Worm (Caenorhabditis elegans) whole organism, late embryonic: Measurements from ENCODE around the gene F49C5.10.

Experiments used
- dve-1 ChIP-seq: sonication (generic microtip); optimal IDR thresholded peaks from 2 replicates; lab custom pipeline; 2017; ENCODE audit warnings: antibody characterized with exemption, mild to moderate bottlenecking, missing genetic modification characterization, missing compliant biosample characterization
- eyg-1 ChIP-seq: sonication (generic microtip); optimal IDR thresholded peaks from 2 replicates; lab custom pipeline; 2016; ENCODE audit warnings: missing genotype, missing genetic modification characterization, missing compliant biosample characterization
- nfya-1 ChIP-seq: sonication (generic microtip); optimal IDR thresholded peaks from 2 replicates; lab custom pipeline; 2017; ENCODE audit warnings: missing genetic modification characterization, mild to moderate bottlenecking, missing compliant biosample characterization, antibody characterized with exemption, moderate library complexity
- nhr-232 ChIP-seq: sonication (generic microtip); optimal IDR thresholded peaks from 2 replicates; lab custom pipeline; 2016; ENCODE audit warnings: missing genetic modification characterization, missing compliant biosample characterization
- pha-4 ChIP-seq: fragments of 150-350 bp; optimal IDR thresholded peaks from 2 replicates; lab custom pipeline; 2018; ENCODE audit warnings: missing biosample characterization, missing genetic modification reagents, missing genetic modification characterization
- pqm-1 ChIP-seq: sonication (generic microtip); optimal IDR thresholded peaks from 2 replicates; lab custom pipeline; 2016; ENCODE audit warnings: missing genetic modification characterization, missing compliant biosample characterization
- pros-1 ChIP-seq: fragments of 150-350 bp; optimal IDR thresholded peaks from 2 replicates; lab custom pipeline; 2014; ENCODE audit warnings: missing biosample characterization, missing genetic modification reagents, missing genetic modification characterization
- sox-4 ChIP-seq: sonication (generic microtip); optimal IDR thresholded peaks from 2 replicates; lab custom pipeline; 2017; ENCODE audit warnings: mild to moderate bottlenecking, missing genetic modification characterization, inconsistent platforms, missing compliant biosample characterization
- tbx-2 ChIP-seq: sonication (generic microtip); optimal IDR thresholded peaks from 2 replicates; lab custom pipeline; 2016; ENCODE audit warnings: missing genetic modification characterization, missing compliant biosample characterization
- zip-5 ChIP-seq: sonication (generic microtip); optimal IDR thresholded peaks from 2 replicates; lab custom pipeline; 2016; ENCODE audit warnings: missing genetic modification characterization, missing compliant biosample characterization

DNA sequence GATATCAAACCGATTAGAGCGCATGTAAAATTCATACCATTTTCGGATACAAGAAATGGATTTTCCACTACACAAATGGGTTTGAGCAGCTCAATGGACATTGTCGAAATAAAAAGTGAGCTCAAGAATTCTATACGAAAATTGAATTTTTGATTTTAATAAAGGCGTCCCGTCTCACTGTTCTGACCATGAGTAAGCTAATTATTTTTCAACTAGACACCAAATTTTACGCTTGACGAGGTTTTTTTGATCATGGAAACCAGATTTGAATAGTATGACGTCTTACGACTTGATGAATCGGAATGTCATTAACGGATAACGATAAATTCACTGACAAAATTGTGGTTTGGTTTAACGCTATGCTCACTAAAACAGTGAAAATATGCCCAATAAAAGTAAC, 30.2 kb upstream of the F49C5.10 start, which contains the start of gene srh-61:
- no peak for TF ChIP-seq pha-4 (tag; lab: Kevin White, UChicago)
- TF ChIP-seq nhr-232 (tag; lab: Kevin White, UChicago) = no peak
- no peak for TF ChIP-seq pqm-1 (tag; lab: Kevin White, UChicago)
- no peak for TF ChIP-seq pros-1 (tag; lab: Kevin White, UChicago)
- no peak for TF ChIP-seq sox-4 (tag; lab: Kevin White, UChicago)
- TF ChIP-seq dve-1 (tag; lab: Kevin White, UChicago) = no peak
- no peak for TF ChIP-seq eyg-1 (tag; lab: Kevin White, UChicago)
- no peak for TF ChIP-seq tbx-2 (tag; lab: Kevin White, UChicago)
- no peak for TF ChIP-seq nfya-1 (tag; lab: Kevin White, UChicago)
- TF ChIP-seq zip-5 = no peak
